Fruit fly (Drosophila melanogaster) whole organism, embryonic: ENCODE measurements around the gene Gk1.

Experiments used
- B-H1 ChIP-seq: fragments of 200-800 bp; sonication (Bioruptor generic); IDR thresholded peaks from 3 replicates; pipeline ENCODE4 v1.3.6; 2022; ENCODE audit warnings: missing biosample characterization, missing genetic modification characterization
- BEAF-32 ChIP-seq: fragments of 200-800 bp; sonication (Bioruptor generic); optimal IDR thresholded peaks from 3 replicates; lab custom pipeline; 2017; ENCODE audit warnings: missing biosample characterization, missing genetic modification characterization, mild to moderate bottlenecking, moderate library complexity, missing genetic modification reagents
- Bdp1 ChIP-seq: fragments of 200-800 bp; sonication (Bioruptor generic); optimal IDR thresholded peaks from 3 replicates; lab custom pipeline; 2016; ENCODE audit warnings: missing biosample characterization, missing genetic modification characterization
- CG10147 ChIP-seq: fragments of 200-800 bp; sonication (Bioruptor generic); optimal IDR thresholded peaks from 2 replicates; lab custom pipeline; 2019; ENCODE audit warnings: missing biosample characterization, mild to moderate bottlenecking, missing genetic modification characterization, moderate library complexity
- CG1024 ChIP-seq: fragments of 200-800 bp; sonication (Bioruptor generic); IDR thresholded peaks from 2 replicates; pipeline ENCODE4 v1.3.6; 2022; ENCODE audit warnings: missing biosample characterization, missing genetic modification characterization
- CG10321 ChIP-seq: fragments of 200-800 bp; sonication (Bioruptor generic); IDR thresholded peaks from 2 replicates; pipeline ENCODE4 v1.3.6; 2022; ENCODE audit warnings: missing biosample characterization, missing genetic modification characterization
- CG10565 ChIP-seq: fragments of 200-800 bp; sonication (Bioruptor generic); optimal IDR thresholded peaks from 3 replicates; lab custom pipeline; 2016; ENCODE audit warnings: missing biosample characterization, mild to moderate bottlenecking, missing genetic modification characterization
- CG10979 ChIP-seq: fragments of 200-800 bp; sonication (Bioruptor generic); optimal IDR thresholded peaks from 2 replicates; lab custom pipeline; 2018; ENCODE audit warnings: missing biosample characterization, mild to moderate bottlenecking, missing genetic modification characterization, moderate library complexity
- CG11695 ChIP-seq: fragments of 200-800 bp; sonication (Bioruptor generic); IDR thresholded peaks from 3 replicates; pipeline ENCODE4 v1.3.6; 2022; ENCODE audit warnings: missing biosample characterization, missing genetic modification characterization
- CG12744 ChIP-seq: fragments of 200-800 bp; sonication (Bioruptor generic); optimal IDR thresholded peaks from 2 replicates; lab custom pipeline; 2016; ENCODE audit warnings: missing biosample characterization, missing genetic modification characterization
- CG13296 ChIP-seq: fragments of 200-800 bp; sonication (Bioruptor generic); optimal IDR thresholded peaks from 3 replicates; lab custom pipeline; 2018; ENCODE audit warnings: missing biosample characterization, mild to moderate bottlenecking, missing genetic modification characterization
- CG1603 ChIP-seq: fragments of 200-800 bp; sonication (Bioruptor generic); optimal IDR thresholded peaks from 2 replicates; lab custom pipeline; 2019; ENCODE audit warnings: missing biosample characterization, mild to moderate bottlenecking, missing genetic modification characterization, moderate library complexity
- CG17385 ChIP-seq: fragments of 200-800 bp; sonication (Bioruptor generic); optimal IDR thresholded peaks from 3 replicates; lab custom pipeline; 2018; ENCODE audit warnings: missing biosample characterization, mild to moderate bottlenecking, missing genetic modification characterization
- CG17612 ChIP-seq: fragments of 200-800 bp; sonication (Bioruptor generic); IDR thresholded peaks from 2 replicates; pipeline ENCODE4 v1.3.6; 2022; ENCODE audit warnings: missing biosample characterization, missing genetic modification characterization
- CG17829 ChIP-seq: fragments of 200-800 bp; optimal IDR thresholded peaks from 2 replicates; lab custom pipeline; 2019; ENCODE audit warnings: missing biosample characterization, mild to moderate bottlenecking, missing genetic modification characterization, moderate library complexity
- CG3407 ChIP-seq: fragments of 200-800 bp; sonication (Bioruptor generic); optimal IDR thresholded peaks from 2 replicates; lab custom pipeline; 2018; ENCODE audit warnings: missing biosample characterization, mild to moderate bottlenecking, missing genetic modification characterization
- CG34422 ChIP-seq: fragments of 200-800 bp; sonication (Bioruptor generic); IDR thresholded peaks from 3 replicates; pipeline ENCODE4 v1.3.6; 2022; ENCODE audit warnings: missing biosample characterization, missing genetic modification characterization
- CG4360 ChIP-seq: fragments of 200-800 bp; sonication (Bioruptor generic); IDR thresholded peaks from 2 replicates; pipeline ENCODE4 v1.3.6; 2022; ENCODE audit warnings: missing biosample characterization, missing genetic modification characterization
- CG6175 ChIP-seq: fragments of 200-800 bp; sonication (Bioruptor generic); IDR thresholded peaks from 3 replicates; pipeline ENCODE4 v1.3.6; 2022; ENCODE audit warnings: missing biosample characterization, missing genetic modification characterization
- CG7556 ChIP-seq: fragments of 200-800 bp; sonication (Bioruptor generic); optimal IDR thresholded peaks from 2 replicates; lab custom pipeline; 2017; ENCODE audit warnings: missing biosample characterization, mild to moderate bottlenecking, missing genetic modification characterization
- CG7987 ChIP-seq: fragments of 200-800 bp; sonication (Bioruptor generic); optimal IDR thresholded peaks from 2 replicates; lab custom pipeline; 2018; ENCODE audit warnings: missing biosample characterization, mild to moderate bottlenecking, missing genetic modification characterization, moderate library complexity
- CTCF ChIP-seq: fragments of 200-800 bp; sonication (Bioruptor generic); optimal IDR thresholded peaks from 2 replicates; lab custom pipeline; 2017; ENCODE audit warnings: missing biosample characterization, mild to moderate bottlenecking, missing genetic modification characterization, moderate library complexity
- Chrac-16 ChIP-seq: fragments of 200-800 bp; sonication (Bioruptor generic); optimal IDR thresholded peaks from 3 replicates; lab custom pipeline; 2016; ENCODE audit warnings: missing biosample characterization, missing genetic modification characterization
- CkIIα-i1 ChIP-seq: fragments of 200-800 bp; sonication (Bioruptor generic); IDR thresholded peaks from 2 replicates; pipeline ENCODE4 v1.3.6; 2022; ENCODE audit warnings: missing biosample characterization, missing genetic modification characterization
- Dfd ChIP-seq, 2 experiments: fragments of >200 bp; optimal IDR thresholded peaks; 2 replicates each; lab custom pipeline; 2017; ENCODE audit warnings: missing biosample characterization in 2 of 2, missing genetic modification characterization in 2 of 2
- Dip3 ChIP-seq: fragments of 200-800 bp; sonication (Bioruptor generic); optimal IDR thresholded peaks from 3 replicates; lab custom pipeline; 2016; ENCODE audit warnings: missing biosample characterization, missing genetic modification characterization
- Doc2 ChIP-seq: fragments of 200-800 bp; sonication (Bioruptor generic); IDR thresholded peaks from 2 replicates; pipeline ENCODE4 v1.3.6; 2022; ENCODE audit warnings: missing biosample characterization, missing genetic modification characterization
- Ets65A ChIP-seq: fragments of 200-800 bp; sonication (Bioruptor generic); peaks from one replicate; lab custom pipeline; 2016; ENCODE audit warnings: missing biosample characterization, missing genetic modification characterization
- GATAe ChIP-seq: fragments of 200-800 bp; sonication (Bioruptor generic); conservative IDR thresholded peaks from 2 replicates; pipeline ENCODE4 v1.3.6; 2022; ENCODE audit warnings: missing biosample characterization, missing genetic modification characterization
- Hmr ChIP-seq: fragments of 200-800 bp; sonication (Bioruptor generic); optimal IDR thresholded peaks from 3 replicates; lab custom pipeline; 2017; ENCODE audit warnings: mild to moderate bottlenecking, missing biosample characterization, missing genetic modification reagents, missing genetic modification characterization
- Hr39 ChIP-seq: fragments of >200 bp; optimal IDR thresholded peaks from 2 replicates; lab custom pipeline; 2017
- NfI ChIP-seq: fragments of 200-800 bp; sonication (Bioruptor generic); optimal IDR thresholded peaks from 3 replicates; lab custom pipeline; 2018; ENCODE audit warnings: missing biosample characterization, mild to moderate bottlenecking, missing genetic modification characterization, moderate library complexity
- Trl ChIP-seq, 3 experiments: fragments of >200 bp in 2 of 3; fragments of 200-800 bp in 1 of 3; sonication (Bioruptor generic) in 1 of 3; optimal IDR thresholded peaks; 2 replicates in 1 of 3; 3 replicates in 2 of 3; lab custom pipeline; 2016 to 2017; ENCODE audit warnings: missing biosample characterization in 1 of 3, missing genetic modification characterization in 1 of 3
- abd-A ChIP-seq: fragments of 200-800 bp; sonication (Bioruptor generic); optimal IDR thresholded peaks from 3 replicates; lab custom pipeline; 2019; ENCODE audit warnings: missing biosample characterization, mild to moderate bottlenecking, missing genetic modification characterization, moderate library complexity
- aop ChIP-seq: fragments of 200-800 bp; sonication (Bioruptor generic); IDR thresholded peaks from 2 replicates; pipeline ENCODE4 v1.3.6; 2022; ENCODE audit warnings: missing biosample characterization, missing genetic modification characterization
- cas ChIP-seq: fragments of 200-800 bp; sonication (Bioruptor generic); IDR thresholded peaks from 2 replicates; pipeline ENCODE4 v1.3.6; 2022; ENCODE audit warnings: missing biosample characterization, missing genetic modification characterization
- cato ChIP-seq: fragments of 200-800 bp; sonication (Bioruptor generic); optimal IDR thresholded peaks from 2 replicates; lab custom pipeline; 2016; ENCODE audit warnings: missing biosample characterization, missing genetic modification characterization, borderline replicate concordance
- chif ChIP-seq, 2 experiments: fragments of 200-800 bp; sonication (Bioruptor generic); optimal IDR thresholded peaks; 3 replicates each; lab custom pipeline; 2016; ENCODE audit warnings: missing biosample characterization in 2 of 2, missing genetic modification characterization in 2 of 2
- cwo ChIP-seq: fragments of 200-800 bp; sonication (Bioruptor generic); optimal IDR thresholded peaks from 3 replicates; lab custom pipeline; 2017; ENCODE audit warnings: missing biosample characterization, missing genetic modification characterization, mild to moderate bottlenecking, moderate library complexity, missing genetic modification reagents
- ems ChIP-seq: fragments of 200-800 bp; sonication (Bioruptor generic); optimal IDR thresholded peaks from 3 replicates; lab custom pipeline; 2016; ENCODE audit warnings: missing biosample characterization, missing genetic modification characterization
- jumu ChIP-seq: fragments of 200-800 bp; sonication (Bioruptor generic); optimal IDR thresholded peaks from 3 replicates; lab custom pipeline; 2016; ENCODE audit warnings: missing biosample characterization, missing genetic modification characterization
- klu ChIP-seq: fragments of 200-800 bp; sonication (Bioruptor generic); IDR thresholded peaks from 2 replicates; pipeline ENCODE4 v1.3.6; 2022; ENCODE audit warnings: missing biosample characterization, missing genetic modification characterization
- mld ChIP-seq: fragments of 200-800 bp; sonication (Bioruptor generic); IDR thresholded peaks from 3 replicates; pipeline ENCODE4 v1.3.6; 2022; ENCODE audit warnings: missing biosample characterization, missing genetic modification characterization; ENCODE audit not compliant: partially characterized antibody
- nau ChIP-seq: fragments of 200-800 bp; sonication (Bioruptor generic); optimal IDR thresholded peaks from 3 replicates; lab custom pipeline; 2017; ENCODE audit warnings: missing biosample characterization, mild to moderate bottlenecking, missing genetic modification characterization, missing genetic modification reagents
- p53 ChIP-seq: fragments of 200-800 bp; sonication (Bioruptor generic); optimal IDR thresholded peaks from 2 replicates; lab custom pipeline; 2016; ENCODE audit warnings: missing biosample characterization, missing genetic modification characterization
- pb ChIP-seq: fragments of 200-800 bp; sonication (Bioruptor generic); optimal IDR thresholded peaks from 3 replicates; lab custom pipeline; 2016; ENCODE audit warnings: missing biosample characterization, missing genetic modification characterization
- pho ChIP-seq: fragments of 200-800 bp; sonication (Bioruptor generic); optimal IDR thresholded peaks from 2 replicates; lab custom pipeline; 2016; ENCODE audit warnings: missing biosample characterization, missing genetic modification characterization
- slbo ChIP-seq: fragments of 200-800 bp; sonication (Bioruptor generic); IDR thresholded peaks from 2 replicates; pipeline ENCODE4 v1.3.6; 2022; ENCODE audit warnings: missing biosample characterization, missing genetic modification characterization
- slp2 ChIP-seq: fragments of 200-800 bp; sonication (Bioruptor generic); optimal IDR thresholded peaks from 2 replicates; lab custom pipeline; 2016; ENCODE audit warnings: missing biosample characterization, missing genetic modification characterization
- sob ChIP-seq: fragments of 200-800 bp; sonication (Bioruptor generic); IDR thresholded peaks from 2 replicates; pipeline ENCODE4 v1.3.6; 2022; ENCODE audit warnings: missing biosample characterization, missing genetic modification characterization
- trem ChIP-seq: fragments of 200-800 bp; optimal IDR thresholded peaks from 3 replicates; lab custom pipeline; 2019; ENCODE audit warnings: missing biosample characterization, mild to moderate bottlenecking, missing genetic modification characterization, moderate library complexity

Gene Gk1

dm6 chr3L:205723-206284 lies at the start of gene Gk1, which contains the start of gene CG13876 (continued):
- TF ChIP-seq chif (GFP tag; optimal IDR thresholded peaks at IDR 0.05; lab: Kevin White, UChicago), result peak in 1 of 2 experiments; percentile 44
- TF ChIP-seq CTCF (GFP tag; lab: Kevin White, UChicago), result peak; percentile 25
- peak; percentile 76 for TF ChIP-seq CG1603 (tag; lab: Kevin White, UChicago)
- TF ChIP-seq Doc2 (GFP tag; lab: Robert Waterston, UW), result no peak
- TF ChIP-seq klu (GFP tag; lab: Robert Waterston, UW), result peak; percentile 83; the same call in 1 of the 2 replicates
- peak; percentile 97 for TF ChIP-seq CG11695 (GFP tag; lab: Robert Waterston, UW)
- peak; percentile 90 for TF ChIP-seq Chrac-16 (GFP tag; lab: Kevin White, UChicago)
- no peak for TF ChIP-seq mld (GFP tag; lab: Robert Waterston, UW)
- peak; percentile 87 for TF ChIP-seq B-H1 (GFP tag; lab: Robert Waterston, UW)
- TF ChIP-seq Dip3 (GFP tag; lab: Kevin White, UChicago), result peak; percentile 45
- TF ChIP-seq CG17829 (tag; lab: Kevin White, UChicago), result peak; percentile 97
- TF ChIP-seq BEAF-32 (GFP tag; lab: Kevin White, UChicago), result peak; percentile 37
- TF ChIP-seq trem, result peak; percentile 93
- peak; percentile 72 for TF ChIP-seq CG4360
- peak; percentile 93 for TF ChIP-seq NfI (GFP tag; lab: Kevin White, UChicago)
- peak; percentile 92 for TF ChIP-seq cwo (GFP tag; lab: Kevin White, UChicago)
- peak; percentile 95 for TF ChIP-seq CG7556 (GFP tag; lab: Kevin White, UChicago)
- TF ChIP-seq CG10979 (tag; lab: Kevin White, UChicago), result peak; percentile 96
- peak; percentile 72 for TF ChIP-seq ems (GFP tag; lab: Kevin White, UChicago)
- TF ChIP-seq GATAe (GFP tag; lab: Robert Waterston, UW), result peak; percentile 74
- TF ChIP-seq jumu, result no peak
- TF ChIP-seq sob (GFP tag; lab: Robert Waterston, UW), result peak; percentile 95
- peak; percentile 78 for TF ChIP-seq cato (GFP tag; lab: Kevin White, UChicago)
- no peak for TF ChIP-seq abd-A (tag; lab: Kevin White, UChicago)
- peak; percentile 89 for TF ChIP-seq CG7987 (GFP tag; lab: Kevin White, UChicago)
- peak; percentile 85 for TF ChIP-seq CG6175
- peak; percentile 97 for TF ChIP-seq CG10147
- TF ChIP-seq CG13296 (GFP tag; lab: Kevin White, UChicago), result peak; percentile 97
- peak; percentile 6 for TF ChIP-seq CG10565
- peak in 1 of 2 experiments; percentile 9 for TF ChIP-seq Trl (optimal IDR thresholded peaks at IDR 0.05; lab: Kevin White, UChicago)
- TF ChIP-seq Trl (GFP tag; optimal IDR thresholded peaks at IDR 0.05; lab: Kevin White, UChicago), result peak; percentile 5
- peak; percentile 83 for TF ChIP-seq cas (GFP tag; lab: Robert Waterston, UW)
- TF ChIP-seq p53 (GFP tag; lab: Kevin White, UChicago), result no peak
- peak; percentile 42 for TF ChIP-seq slp2 (GFP tag; lab: Kevin White, UChicago)
- peak; percentile 98 for TF ChIP-seq Hmr (GFP tag; lab: Kevin White, UChicago)
- TF ChIP-seq CG17612 (GFP tag; lab: Robert Waterston, UW), result peak; percentile 87
- TF ChIP-seq slbo, result peak; percentile 95
- TF ChIP-seq Dfd (GFP tag; optimal IDR thresholded peaks at IDR 0.05; lab: Kevin White, UChicago), result no peak
- TF ChIP-seq CG1024 (GFP tag; lab: Robert Waterston, UW), result peak; percentile 74
- peak; percentile 52 for TF ChIP-seq pho (GFP tag; lab: Kevin White, UChicago)
- peak; percentile 48 for TF ChIP-seq Bdp1 (GFP tag; lab: Kevin White, UChicago)
- TF ChIP-seq CG12744 (GFP tag; lab: Kevin White, UChicago), result peak; percentile 62
- TF ChIP-seq CG17385 (GFP tag; lab: Kevin White, UChicago), result peak; percentile 92
- peak; percentile 92 for TF ChIP-seq Ets65A
- peak; percentile 93 for TF ChIP-seq CG34422 (GFP tag; lab: Robert Waterston, UW)
- TF ChIP-seq aop, result peak; percentile 26; the same call in 1 of the 2 replicates
- TF ChIP-seq CG10321 (GFP tag; lab: Robert Waterston, UW), result peak; percentile 65
- no peak for TF ChIP-seq Hr39 (lab: Kevin White, UChicago)
- peak; percentile 41; the same call in 1 of the 2 replicates for TF ChIP-seq CkIIα-i1 (GFP tag; lab: Robert Waterston, UW)
- TF ChIP-seq CG3407 (GFP tag; lab: Kevin White, UChicago), result peak; percentile 87
- no peak for TF ChIP-seq pb
- no peak for TF ChIP-seq nau (GFP tag; lab: Kevin White, UChicago)
